Worm (Caenorhabditis elegans) whole organism, L1 larva: Measurements from ENCODE around the gene nhr-121.

Experiments used
- aly-2 ChIP-seq: fragments of 150-350 bp; optimal IDR thresholded peaks from 2 replicates; lab custom pipeline; 2014; ENCODE audit warnings: missing biosample characterization, missing genetic modification characterization
- ama-1 ChIP-seq: fragments of 150-350 bp; optimal IDR thresholded peaks from 2 replicates; lab custom pipeline; 2014
- hlh-17 ChIP-seq: fragments of 200-800 bp; sonication (Bioruptor generic); optimal IDR thresholded peaks from 2 replicates; lab custom pipeline; 2018; ENCODE audit warnings: missing genetic modification characterization, mild to moderate bottlenecking, missing compliant biosample characterization, moderate library complexity, borderline replicate concordance
- lsy-2 ChIP-seq, 2 experiments: fragments of 150-350 bp; optimal IDR thresholded peaks; 2 replicates each; lab custom pipeline; 2014; ENCODE audit warnings: missing biosample characterization in 2 of 2, missing genetic modification characterization in 2 of 2
- mab-9 ChIP-seq: fragments of 200-800 bp; sonication (Bioruptor generic); IDR thresholded peaks from 2 replicates; pipeline ENCODE4 v1.3.6; 2022; ENCODE audit warnings: missing genetic modification reagents, missing genetic modification characterization, missing compliant biosample characterization
- nhr-28 ChIP-seq: fragments of 150-350 bp; optimal IDR thresholded peaks from 2 replicates; lab custom pipeline; 2014; ENCODE audit warnings: missing biosample characterization, missing genetic modification characterization
- nhr-77 ChIP-seq: fragments of 150-350 bp; optimal IDR thresholded peaks from 2 replicates; lab custom pipeline; 2014; ENCODE audit warnings: missing biosample characterization, missing genetic modification characterization
- skn-1 ChIP-seq: fragments of 150-350 bp; optimal IDR thresholded peaks from 2 replicates; lab custom pipeline; 2014; ENCODE audit warnings: missing biosample characterization, missing genetic modification characterization
- snpc-4 ChIP-seq: fragments of 150-350 bp; optimal IDR thresholded peaks from 2 replicates; lab custom pipeline; 2014; ENCODE audit warnings: missing biosample characterization, missing genetic modification characterization
- tbx-2 ChIP-seq: sonication (generic microtip); optimal IDR thresholded peaks from 2 replicates; lab custom pipeline; 2016; ENCODE audit warnings: missing genetic modification characterization, missing compliant biosample characterization
- unc-130 ChIP-seq: fragments of 150-350 bp; optimal IDR thresholded peaks from 2 replicates; lab custom pipeline; 2017; ENCODE audit warnings: missing biosample characterization, missing genetic modification characterization, inconsistent platforms
- unc-62 ChIP-seq: fragments of 150-350 bp; optimal IDR thresholded peaks from 2 replicates; lab custom pipeline; 2014; ENCODE audit warnings: missing biosample characterization, missing genetic modification reagents, missing genetic modification characterization
- ztf-4 ChIP-seq: fragments of 150-350 bp; optimal IDR thresholded peaks from 2 replicates; lab custom pipeline; 2014; ENCODE audit warnings: missing biosample characterization, missing genetic modification characterization

ce11 chrIII:2438543-2438942, 16.1 kb downstream of the nhr-121 start, which contains the start of gene E02H9.13:
- TF ChIP-seq nhr-77 (tag; lab: Kevin White, UChicago) (no peak), skn-1 (tag; lab: Kevin White, UChicago) (no peak), snpc-4 (no peak), hlh-17 (no peak), mab-9 (GFP tag; lab: Robert Waterston, UW) (no peak), tbx-2 (tag; lab: Kevin White, UChicago) (no peak), unc-62 (no peak), unc-130 (no peak), ama-1 (lab: Kevin White, UChicago) (no peak), nhr-28 (tag; lab: Kevin White, UChicago) (no peak), ztf-4 (tag; lab: Kevin White, UChicago) (no peak), lsy-2 (tag; optimal IDR thresholded peaks at IDR 0.05; lab: Kevin White, UChicago) (no peak), aly-2 (no peak)
